Fruit fly (Drosophila melanogaster) whole organism, embryonic: ENCODE measurements around the gene Nt5b.

Experiments used
- CG10321 ChIP-seq: fragments of 200-800 bp; sonication (Bioruptor generic); IDR thresholded peaks from 2 replicates; pipeline ENCODE4 v1.3.6; 2022; ENCODE audit warnings: missing biosample characterization, missing genetic modification characterization
- CG3838 ChIP-seq: fragments of 200-800 bp; sonication (Bioruptor generic); optimal IDR thresholded peaks from 3 replicates; lab custom pipeline; 2016; ENCODE audit warnings: missing biosample characterization, missing genetic modification characterization
- Rx ChIP-seq: fragments of 200-800 bp; sonication (Bioruptor generic); IDR thresholded peaks from 2 replicates; pipeline ENCODE4 v1.3.6; 2022; ENCODE audit warnings: missing biosample characterization, missing genetic modification characterization
- TFAM ChIP-seq: fragments of 200-800 bp; sonication (Bioruptor generic); optimal IDR thresholded peaks from 2 replicates; lab custom pipeline; 2017; ENCODE audit warnings: missing biosample characterization, missing genetic modification characterization, inconsistent platforms
- slp2 ChIP-seq: fragments of 200-800 bp; sonication (Bioruptor generic); optimal IDR thresholded peaks from 2 replicates; lab custom pipeline; 2016; ENCODE audit warnings: missing biosample characterization, missing genetic modification characterization

dm6 chrX:18364999-18365398, 44.9 kb downstream of the Nt5b start:
- no peak for TF ChIP-seq Rx
- no peak for TF ChIP-seq TFAM (GFP tag; lab: Kevin White, UChicago)
- TF ChIP-seq slp2: no peak
- TF ChIP-seq CG3838: no peak
- no peak for TF ChIP-seq CG10321
